Fruit fly (Drosophila melanogaster) whole organism, embryonic: ENCODE data around the gene CG31808.
A peak's percentile ranks its signal among the peaks of the same experiment; 100 is the strongest.

ENCODE experiments used
- ATbp ChIP-seq: fragments of 200-800 bp; sonication (Bioruptor generic); optimal IDR thresholded peaks from 2 replicates; lab custom pipeline; 2017; ENCODE audit warnings: missing biosample characterization, mild to moderate bottlenecking, missing genetic modification characterization, missing genetic modification reagents
- Antp ChIP-seq: fragments of 200-800 bp; sonication (Bioruptor generic); optimal IDR thresholded peaks from 3 replicates; lab custom pipeline; 2016; ENCODE audit warnings: missing biosample characterization, missing genetic modification characterization
- Bdp1 ChIP-seq: fragments of 200-800 bp; sonication (Bioruptor generic); optimal IDR thresholded peaks from 3 replicates; lab custom pipeline; 2016; ENCODE audit warnings: missing biosample characterization, missing genetic modification characterization
- CG10267 ChIP-seq: fragments of 200-800 bp; sonication (Bioruptor generic); optimal IDR thresholded peaks from 2 replicates; lab custom pipeline; 2018; ENCODE audit warnings: missing biosample characterization, mild to moderate bottlenecking, missing genetic modification characterization, moderate library complexity
- CG10321 ChIP-seq: fragments of 200-800 bp; sonication (Bioruptor generic); IDR thresholded peaks from 2 replicates; pipeline ENCODE4 v1.3.6; 2022; ENCODE audit warnings: missing biosample characterization, missing genetic modification characterization
- CG11723 ChIP-seq: fragments of 200-800 bp; sonication (Bioruptor generic); optimal IDR thresholded peaks from 2 replicates; lab custom pipeline; 2017; ENCODE audit warnings: missing biosample characterization, mild to moderate bottlenecking, missing genetic modification characterization
- CG12659 ChIP-seq: fragments of 200-800 bp; sonication (Bioruptor generic); optimal IDR thresholded peaks from 3 replicates; lab custom pipeline; 2017; ENCODE audit warnings: mild to moderate bottlenecking, missing biosample characterization, missing genetic modification reagents, missing genetic modification characterization
- CG14441 ChIP-seq: fragments of 200-800 bp; sonication (Bioruptor generic); IDR thresholded peaks from 2 replicates; pipeline ENCODE4 v1.3.6; 2022; ENCODE audit warnings: missing biosample characterization, missing genetic modification characterization
- CG14965 ChIP-seq: fragments of 200-800 bp; sonication (Bioruptor generic); optimal IDR thresholded peaks from 2 replicates; lab custom pipeline; 2016; ENCODE audit warnings: missing biosample characterization, missing genetic modification characterization, borderline replicate concordance
- CG15601 ChIP-seq: fragments of 200-800 bp; sonication (Bioruptor generic); optimal IDR thresholded peaks from 3 replicates; lab custom pipeline; 2019; ENCODE audit warnings: missing biosample characterization, mild to moderate bottlenecking, missing genetic modification characterization, moderate library complexity
- CG1603 ChIP-seq: fragments of 200-800 bp; sonication (Bioruptor generic); optimal IDR thresholded peaks from 2 replicates; lab custom pipeline; 2019; ENCODE audit warnings: missing biosample characterization, mild to moderate bottlenecking, missing genetic modification characterization, moderate library complexity
- CG17186 ChIP-seq: fragments of 200-800 bp; sonication (Bioruptor generic); optimal IDR thresholded peaks from 3 replicates; lab custom pipeline; 2017; ENCODE audit warnings: missing biosample characterization, missing genetic modification reagents, missing genetic modification characterization
- CG17829 ChIP-seq: fragments of 200-800 bp; optimal IDR thresholded peaks from 2 replicates; lab custom pipeline; 2019; ENCODE audit warnings: missing biosample characterization, mild to moderate bottlenecking, missing genetic modification characterization, moderate library complexity
- CG6813 ChIP-seq: fragments of 200-800 bp; sonication (Bioruptor generic); optimal IDR thresholded peaks from 2 replicates; lab custom pipeline; 2017; ENCODE audit warnings: missing biosample characterization, missing genetic modification characterization, mild to moderate bottlenecking, moderate library complexity, missing genetic modification reagents
- CG8290 ChIP-seq, 3 experiments: fragments of 200-800 bp; sonication (Bioruptor generic); optimal IDR thresholded peaks; 2 replicates each; lab custom pipeline; 2016 to 2019; ENCODE audit warnings: missing biosample characterization in 3 of 3, missing genetic modification characterization in 3 of 3, mild to moderate bottlenecking in 2 of 3, moderate library complexity in 1 of 3
- CG8359 ChIP-seq: fragments of 200-800 bp; sonication (Bioruptor generic); optimal IDR thresholded peaks from 2 replicates; lab custom pipeline; 2017; ENCODE audit warnings: missing biosample characterization, mild to moderate bottlenecking, missing genetic modification characterization, borderline replicate concordance
- CG8388 ChIP-seq: fragments of 200-800 bp; sonication (Bioruptor generic); optimal IDR thresholded peaks from 2 replicates; lab custom pipeline; 2019; ENCODE audit warnings: missing biosample characterization, mild to moderate bottlenecking, missing genetic modification characterization, moderate library complexity
- Dad ChIP-seq: fragments of 200-800 bp; sonication (Bioruptor generic); optimal IDR thresholded peaks from 3 replicates; lab custom pipeline; 2016; ENCODE audit warnings: missing biosample characterization, missing genetic modification characterization
- Dek ChIP-seq: fragments of 200-800 bp; sonication (Bioruptor generic); optimal IDR thresholded peaks from 3 replicates; lab custom pipeline; 2019; ENCODE audit warnings: missing biosample characterization, mild to moderate bottlenecking, missing genetic modification characterization, moderate library complexity
- Dll ChIP-seq: fragments of 200-800 bp; sonication (Bioruptor generic); IDR thresholded peaks from 4 replicates; pipeline ENCODE4 v1.3.6; 2022; ENCODE audit warnings: missing biosample characterization, missing genetic modification characterization; ENCODE audit not compliant: partially characterized antibody
- Elba2 ChIP-seq: fragments of 200-800 bp; sonication (Bioruptor generic); optimal IDR thresholded peaks from 3 replicates; lab custom pipeline; 2016; ENCODE audit warnings: missing biosample characterization, missing genetic modification characterization
- HLH54F ChIP-seq: fragments of 200-800 bp; sonication (Bioruptor generic); optimal IDR thresholded peaks from 3 replicates; lab custom pipeline; 2016; ENCODE audit warnings: missing biosample characterization, missing genetic modification characterization
- Hr78 ChIP-seq, 2 experiments: fragments of 200-800 bp in 1 of 2; fragments of >200 bp in 1 of 2; sonication (Bioruptor generic) in 1 of 2; optimal IDR thresholded peaks; 2 replicates each; lab custom pipeline; 2017 to 2019; ENCODE audit warnings: missing biosample characterization in 2 of 2, missing genetic modification characterization in 2 of 2, mild to moderate bottlenecking in 1 of 2, moderate library complexity in 1 of 2
- Kr ChIP-seq: fragments of 200-800 bp; sonication (Bioruptor generic); optimal IDR thresholded peaks from 2 replicates; lab custom pipeline; 2017; ENCODE audit warnings: missing biosample characterization, mild to moderate bottlenecking, missing genetic modification characterization
- MBD-R2 ChIP-seq: fragments of 200-800 bp; sonication (Bioruptor generic); IDR thresholded peaks from 2 replicates; pipeline ENCODE4 v1.3.6; 2022; ENCODE audit warnings: missing biosample characterization, missing genetic modification characterization
- PHDP ChIP-seq: fragments of 200-800 bp; sonication (Bioruptor generic); optimal IDR thresholded peaks from 3 replicates; lab custom pipeline; 2018; ENCODE audit warnings: missing biosample characterization, mild to moderate bottlenecking, missing genetic modification characterization, moderate library complexity
- Rfx ChIP-seq: fragments of 200-800 bp; sonication (Bioruptor generic); IDR thresholded peaks from 2 replicates; pipeline ENCODE4 v1.3.6; 2022; ENCODE audit warnings: missing biosample characterization, missing genetic modification characterization
- Six4 ChIP-seq: fragments of 200-800 bp; sonication (Bioruptor generic); optimal IDR thresholded peaks from 2 replicates; lab custom pipeline; 2016; ENCODE audit warnings: missing biosample characterization, missing genetic modification characterization
- al ChIP-seq: fragments of 200-800 bp; sonication (Bioruptor generic); IDR thresholded peaks from 2 replicates; pipeline ENCODE4 v1.3.6; 2022; ENCODE audit warnings: missing biosample characterization, missing genetic modification characterization
- bowl ChIP-seq: fragments of 200-800 bp; sonication (Bioruptor generic); IDR thresholded peaks from 2 replicates; pipeline ENCODE4 v1.3.6; 2022; ENCODE audit warnings: missing biosample characterization, missing genetic modification characterization
- bsh ChIP-seq, 2 experiments: fragments of 200-800 bp; sonication (Bioruptor generic); optimal IDR thresholded peaks; 2 replicates each; lab custom pipeline; 2017 to 2018; ENCODE audit warnings: mild to moderate bottlenecking in 2 of 2, missing biosample characterization in 2 of 2, missing genetic modification characterization in 2 of 2, moderate library complexity in 1 of 2
- chn ChIP-seq: fragments of 200-800 bp; sonication (Bioruptor generic); optimal IDR thresholded peaks from 2 replicates; lab custom pipeline; 2016; ENCODE audit warnings: missing biosample characterization, missing genetic modification characterization
- croc ChIP-seq: fragments of 200-800 bp; sonication (Bioruptor generic); conservative IDR thresholded peaks from 3 replicates; pipeline ENCODE4 v1.3.6; 2022; ENCODE audit warnings: missing biosample characterization, missing genetic modification characterization
- da ChIP-seq: fragments of 200-800 bp; sonication (Bioruptor generic); optimal IDR thresholded peaks from 2 replicates; lab custom pipeline; 2016; ENCODE audit warnings: missing biosample characterization, missing genetic modification characterization
- disco-r ChIP-seq: fragments of 200-800 bp; sonication (Bioruptor generic); optimal IDR thresholded peaks from 2 replicates; lab custom pipeline; 2016; ENCODE audit warnings: missing biosample characterization, missing genetic modification characterization
- grau ChIP-seq: fragments of 200-800 bp; optimal IDR thresholded peaks from 3 replicates; lab custom pipeline; 2019; ENCODE audit warnings: missing biosample characterization, mild to moderate bottlenecking, missing genetic modification characterization, moderate library complexity
- luna ChIP-seq: fragments of 200-800 bp; sonication (Bioruptor generic); optimal IDR thresholded peaks from 2 replicates; lab custom pipeline; 2016; ENCODE audit warnings: missing biosample characterization, missing genetic modification characterization
- nerfin-1 ChIP-seq: fragments of 200-800 bp; sonication (Bioruptor generic); optimal IDR thresholded peaks from 3 replicates; lab custom pipeline; 2019; ENCODE audit warnings: missing biosample characterization, mild to moderate bottlenecking, missing genetic modification characterization, moderate library complexity
- onecut ChIP-seq: fragments of 200-800 bp; sonication (Bioruptor generic); IDR thresholded peaks from 2 replicates; pipeline ENCODE4 v1.3.6; 2022; ENCODE audit warnings: missing biosample characterization, missing genetic modification characterization
- pum ChIP-seq: fragments of 200-800 bp; sonication (Bioruptor generic); optimal IDR thresholded peaks from 2 replicates; lab custom pipeline; 2016; ENCODE audit warnings: missing biosample characterization, missing genetic modification characterization
- sima ChIP-seq: fragments of 200-800 bp; sonication (Bioruptor generic); optimal IDR thresholded peaks from 2 replicates; lab custom pipeline; 2016; ENCODE audit warnings: missing biosample characterization, missing genetic modification characterization
- sqz ChIP-seq: fragments of 200-800 bp; sonication (Bioruptor generic); optimal IDR thresholded peaks from 3 replicates; lab custom pipeline; 2018; ENCODE audit warnings: missing biosample characterization, mild to moderate bottlenecking, missing genetic modification characterization
- ssp ChIP-seq: fragments of 200-800 bp; sonication (Bioruptor generic); IDR thresholded peaks from 2 replicates; pipeline ENCODE4 v1.3.6; 2022; ENCODE audit warnings: missing biosample characterization, missing genetic modification characterization
- sug ChIP-seq: fragments of 200-800 bp; optimal IDR thresholded peaks from 2 replicates; lab custom pipeline; 2019; ENCODE audit warnings: missing biosample characterization, mild to moderate bottlenecking, missing genetic modification characterization, moderate library complexity
- tup ChIP-seq: fragments of 200-800 bp; sonication (Bioruptor generic); optimal IDR thresholded peaks from 2 replicates; lab custom pipeline; 2016; ENCODE audit warnings: missing biosample characterization, mild to moderate bottlenecking, missing genetic modification characterization, moderate library complexity
- vnd ChIP-seq: fragments of 200-800 bp; sonication (Bioruptor generic); IDR thresholded peaks from 3 replicates; pipeline ENCODE4 v1.3.6; 2022; ENCODE audit warnings: missing biosample characterization, missing genetic modification characterization; ENCODE audit not compliant: partially characterized antibody
- yki ChIP-seq: fragments of >200 bp; optimal IDR thresholded peaks from 3 replicates; lab custom pipeline; 2018

The CG31808 gene

dm6 chr2L:16720707-16721700, 5.0 kb upstream of the CG31808 start (continued):
- peak; percentile 50 for TF ChIP-seq CG8290 (GFP tag; optimal IDR thresholded peaks at IDR 0.05; lab: Kevin White, UChicago)
- TF ChIP-seq CG8290 (tag; optimal IDR thresholded peaks at IDR 0.05; lab: Kevin White, UChicago) = peak; percentile 16 to 26
- TF ChIP-seq Six4 (GFP tag; lab: Kevin White, UChicago) = peak; percentile 91
- TF ChIP-seq al (GFP tag; lab: Robert Waterston, UW) = peak; percentile 81
- TF ChIP-seq CG11723 (GFP tag; lab: Kevin White, UChicago) = peak; percentile 84
- peak; percentile 58 for TF ChIP-seq CG17186 (GFP tag; lab: Kevin White, UChicago)
- TF ChIP-seq CG6813 = peak; percentile 83
- TF ChIP-seq grau (tag; lab: Kevin White, UChicago) = peak; percentile 83
- peak; percentile 87 for TF ChIP-seq pum (GFP tag; lab: Kevin White, UChicago)
- peak; percentile 85 for TF ChIP-seq Elba2 (GFP tag; lab: Kevin White, UChicago)
- TF ChIP-seq da (GFP tag; lab: Kevin White, UChicago) = peak; percentile 67
- TF ChIP-seq sqz = peak; percentile 68
- TF ChIP-seq Dad (GFP tag; lab: Kevin White, UChicago) = peak; percentile 74
- TF ChIP-seq CG1603 (tag; lab: Kevin White, UChicago) = peak; percentile 69
- TF ChIP-seq CG10321 (GFP tag; lab: Robert Waterston, UW) = peak; percentile 72
- TF ChIP-seq CG15601 = peak; percentile 93
- peak; percentile 94 for TF ChIP-seq CG8388 (GFP tag; lab: Kevin White, UChicago)
- TF ChIP-seq chn = peak; percentile 82
- TF ChIP-seq ATbp = peak; percentile 87
- no peak for TF ChIP-seq Dll
- TF ChIP-seq tup (GFP tag; lab: Kevin White, UChicago) = peak; percentile 62
- peak; percentile 97 for TF ChIP-seq CG14441 (GFP tag; lab: Robert Waterston, UW)
- TF ChIP-seq croc = peak; percentile 88
- TF ChIP-seq bsh (GFP tag; optimal IDR thresholded peaks at IDR 0.05; lab: Kevin White, UChicago) = peak; percentile 65 to 90
- peak; percentile 56; the same call in 1 of the 2 replicates for TF ChIP-seq MBD-R2 (GFP tag; lab: Robert Waterston, UW)
- TF ChIP-seq Bdp1 (GFP tag; lab: Kevin White, UChicago) = peak; percentile 35
- TF ChIP-seq Dek = peak; percentile 85
- peak; percentile 61 for TF ChIP-seq Antp (GFP tag; lab: Kevin White, UChicago)
- TF ChIP-seq yki (lab: Kevin White, UChicago) = no peak
- TF ChIP-seq CG14965 (GFP tag; lab: Kevin White, UChicago) = no peak
- peak; percentile 85 for TF ChIP-seq CG10267 (tag; lab: Kevin White, UChicago)
- TF ChIP-seq CG8359 = peak; percentile 85
- TF ChIP-seq onecut (GFP tag; lab: Robert Waterston, UW) = peak; percentile 88
- peak; percentile 94 for TF ChIP-seq Rfx (GFP tag; lab: Robert Waterston, UW)
- no peak for TF ChIP-seq vnd
- peak; percentile 91 for TF ChIP-seq bowl (GFP tag; lab: Robert Waterston, UW)
- TF ChIP-seq Hr78 (GFP tag; optimal IDR thresholded peaks at IDR 0.05; lab: Kevin White, UChicago) = peak in 1 of 2 experiments; percentile 94
- TF ChIP-seq HLH54F (GFP tag; lab: Kevin White, UChicago) = peak; percentile 74
- peak; percentile 90 for TF ChIP-seq CG12659 (GFP tag; lab: Kevin White, UChicago)
- peak; percentile 42 for TF ChIP-seq sima (GFP tag; lab: Kevin White, UChicago)
- peak; percentile 88 for TF ChIP-seq ssp (GFP tag; lab: Robert Waterston, UW)
- peak; percentile 96 for TF ChIP-seq CG17829
- TF ChIP-seq Kr (GFP tag; lab: Kevin White, UChicago) = no peak
- TF ChIP-seq sug (tag; lab: Kevin White, UChicago) = peak; percentile 64
- no peak for TF ChIP-seq luna (GFP tag; lab: Kevin White, UChicago)
- peak; percentile 87 for TF ChIP-seq nerfin-1 (tag; lab: Kevin White, UChicago)
- TF ChIP-seq PHDP = peak; percentile 82
- TF ChIP-seq disco-r (GFP tag; lab: Kevin White, UChicago) = peak; percentile 71
